Fruit fly (Drosophila melanogaster) whole organism, pupa: ENCODE results near the gene Taf8.

Source experiments
- CG12605 ChIP-seq: fragments of 200-800 bp; sonication (Bioruptor generic); IDR thresholded peaks from 2 replicates; pipeline ENCODE4 v1.3.6; 2022; ENCODE audit warnings: missing biosample characterization, missing genetic modification characterization
- CG13204 ChIP-seq: fragments of 200-800 bp; sonication (Bioruptor generic); optimal IDR thresholded peaks from 2 replicates; lab custom pipeline; 2018; ENCODE audit warnings: missing biosample characterization, mild to moderate bottlenecking, missing genetic modification characterization, moderate library complexity
- CG32121 ChIP-seq: fragments of 200-800 bp; sonication (Bioruptor generic); IDR thresholded peaks from 2 replicates; pipeline ENCODE4 v1.3.6; 2022; ENCODE audit warnings: missing biosample characterization, missing genetic modification characterization
- CG34367 ChIP-seq: fragments of 200-800 bp; sonication (Bioruptor generic); optimal IDR thresholded peaks from 2 replicates; lab custom pipeline; 2018; ENCODE audit warnings: missing biosample characterization, mild to moderate bottlenecking, missing genetic modification characterization
- CG4496 ChIP-seq: fragments of 200-800 bp; sonication (Bioruptor generic); IDR thresholded peaks from 3 replicates; pipeline ENCODE4 v1.3.6; 2022; ENCODE audit warnings: missing biosample characterization, missing genetic modification characterization
- CG8159 ChIP-seq: fragments of 200-800 bp; sonication (Bioruptor generic); optimal IDR thresholded peaks from 3 replicates; lab custom pipeline; 2018; ENCODE audit warnings: missing biosample characterization, mild to moderate bottlenecking, missing genetic modification characterization, moderate library complexity
- CG9948 ChIP-seq: fragments of 200-800 bp; sonication (Bioruptor generic); optimal IDR thresholded peaks from 2 replicates; lab custom pipeline; 2018; ENCODE audit warnings: missing biosample characterization, mild to moderate bottlenecking, missing genetic modification characterization, moderate library complexity
- D1 ChIP-seq: fragments of 200-800 bp; sonication (Bioruptor generic); optimal IDR thresholded peaks from 2 replicates; lab custom pipeline; 2018; ENCODE audit warnings: missing biosample characterization, mild to moderate bottlenecking, missing genetic modification characterization, moderate library complexity
- EcR ChIP-seq: fragments of 200-800 bp; sonication (Bioruptor generic); optimal IDR thresholded peaks from 3 replicates; lab custom pipeline; 2019; ENCODE audit warnings: missing biosample characterization, missing genetic modification characterization, mild to moderate bottlenecking, moderate library complexity, missing genetic modification reagents
- Ets98B ChIP-seq: fragments of 200-800 bp; sonication (Bioruptor generic); IDR thresholded peaks from 2 replicates; pipeline ENCODE4 v1.3.6; 2022; ENCODE audit warnings: missing biosample characterization, missing genetic modification characterization

- no peak for TF ChIP-seq D1
- no peak for TF ChIP-seq CG8159 (tag; lab: Kevin White, UChicago)
- TF ChIP-seq CG9948 (tag; lab: Kevin White, UChicago), result no peak
- no peak for TF ChIP-seq EcR (GFP tag; lab: Kevin White, UChicago)
- 0 out of 2 replicates have a peak, but pooled peaks have one; percentile 24 for TF ChIP-seq CG32121 (GFP tag; lab: Robert Waterston, UW)
- TF ChIP-seq Ets98B, result no peak; the same call in 1 of the 2 replicates
- no peak for TF ChIP-seq CG13204 (GFP tag; lab: Kevin White, UChicago)
- no peak for TF ChIP-seq CG4496 (GFP tag; lab: Robert Waterston, UW)
- TF ChIP-seq CG12605 (GFP tag; lab: Robert Waterston, UW), result no peak
- no peak for TF ChIP-seq CG34367 (tag; lab: Kevin White, UChicago)
These were observed 16.9 kb upstream of the Taf8 start for dm6 chrX:18084614-18085469.
